Worm (Caenorhabditis elegans) whole organism, early embryonic: Measurements from ENCODE around the gene C06E1.1.

ENCODE experiments used
- B0310.2 ChIP-seq: sonication (generic microtip); optimal IDR thresholded peaks from 2 replicates; lab custom pipeline; 2016; ENCODE audit warnings: mild to moderate bottlenecking, missing genetic modification characterization, missing compliant biosample characterization
- F13C5.2 ChIP-seq: sonication (generic microtip); optimal IDR thresholded peaks from 2 replicates; lab custom pipeline; 2017; ENCODE audit warnings: mild to moderate bottlenecking, missing genetic modification characterization, inconsistent platforms, missing compliant biosample characterization
- ama-1 ChIP-seq: fragments of 150-350 bp; optimal IDR thresholded peaks from 2 replicates; lab custom pipeline; 2014
- ceh-13 ChIP-seq: fragments of 200-800 bp; sonication (Bioruptor generic); optimal IDR thresholded peaks from 2 replicates; lab custom pipeline; 2018; ENCODE audit warnings: mild to moderate bottlenecking, missing genetic modification characterization, missing compliant biosample characterization
- flt-1 ChIP-seq: fragments of 200-800 bp; sonication (Bioruptor generic); IDR thresholded peaks from 2 replicates; pipeline ENCODE4 v1.3.6; 2022; ENCODE audit warnings: missing genetic modification characterization, missing compliant biosample characterization
- hmg-4 ChIP-seq: fragments of 200-800 bp; sonication (Bioruptor generic); optimal IDR thresholded peaks from 2 replicates; lab custom pipeline; 2018; ENCODE audit warnings: mild to moderate bottlenecking, missing genetic modification characterization, missing compliant biosample characterization
- scrt-1 ChIP-seq: fragments of 200-800 bp; sonication (Bioruptor generic); IDR thresholded peaks from 2 replicates; pipeline ENCODE4 v1.3.6; 2022; ENCODE audit warnings: missing genetic modification characterization, missing compliant biosample characterization
- tbx-11 ChIP-seq: fragments of 200-800 bp; sonication (Bioruptor generic); IDR thresholded peaks from 2 replicates; pipeline ENCODE4 v1.3.6; 2022; ENCODE audit warnings: missing genetic modification characterization, missing compliant biosample characterization

- no peak for TF ChIP-seq ceh-13 (GFP tag; lab: Kevin White, UChicago)
- TF ChIP-seq B0310.2, result no peak
- no peak for TF ChIP-seq ama-1 (lab: Kevin White, UChicago)
- no peak for TF ChIP-seq F13C5.2 (tag; lab: Kevin White, UChicago)
- TF ChIP-seq tbx-11, result no peak
- TF ChIP-seq hmg-4 (GFP tag; lab: Kevin White, UChicago), result no peak
- TF ChIP-seq flt-1 (GFP tag; lab: Robert Waterston, UW), result no peak
- TF ChIP-seq scrt-1 (GFP tag; lab: Robert Waterston, UW), result no peak
Measured at ce11 chrIII:8580802-8581201, 24.8 kb upstream of the C06E1.1 start, which contains the start of gene doxa-1.
